Fruit fly (Drosophila melanogaster) whole organism, pupa: ENCODE results near the gene CG11696.

Experiments used
- CG34367 ChIP-seq: fragments of 200-800 bp; sonication (Bioruptor generic); optimal IDR thresholded peaks from 2 replicates; lab custom pipeline; 2018; ENCODE audit warnings: missing biosample characterization, mild to moderate bottlenecking, missing genetic modification characterization
- Ets98B ChIP-seq: fragments of 200-800 bp; sonication (Bioruptor generic); IDR thresholded peaks from 2 replicates; pipeline ENCODE4 v1.3.6; 2022; ENCODE audit warnings: missing biosample characterization, missing genetic modification characterization
- Pif1A ChIP-seq: fragments of 200-800 bp; sonication (Bioruptor generic); optimal IDR thresholded peaks from 3 replicates; lab custom pipeline; 2016; ENCODE audit warnings: missing biosample characterization, missing genetic modification characterization
- Snoo ChIP-seq: fragments of 200-800 bp; sonication (Bioruptor generic); optimal IDR thresholded peaks from 3 replicates; lab custom pipeline; 2017; ENCODE audit warnings: missing biosample characterization, mild to moderate bottlenecking, missing genetic modification characterization, inconsistent platforms

dm6 chrX:11611056-11611644, 37.6 kb downstream of the CG11696 start:
- TF ChIP-seq Ets98B (GFP tag; lab: Robert Waterston, UW) (no peak), Pif1A (GFP tag; lab: Kevin White, UChicago) (no peak), Snoo (no peak), CG34367 (tag; lab: Kevin White, UChicago) (no peak)
